Worm (Caenorhabditis elegans): ENCODE results near the gene Y66D12A.24.

- TF ChIP-seq dox-1 (GFP tag; IDR thresholded peaks at IDR 0.05), result no peak
- TF ChIP-seq snpc-3.4 (tag; optimal IDR thresholded peaks at IDR 0.05), result no peak
- TF ChIP-seq bed-2 (GFP tag; IDR thresholded peaks at IDR 0.05), result no peak
- no peak for TF ChIP-seq efl-1 (GFP tag; optimal IDR thresholded peaks at IDR 0.05)
- no peak for TF ChIP-seq madf-10 (tag; optimal IDR thresholded peaks at IDR 0.05)
- TF ChIP-seq F22D6.2 (tag; optimal IDR thresholded peaks at IDR 0.05), result no peak
- TF ChIP-seq nfya-1 (tag; optimal IDR thresholded peaks at IDR 0.05; ENCODE audit: borderline replicate concordance, insufficient read depth), result no peak
- TF ChIP-seq snpc-1.3 (tag; optimal IDR thresholded peaks at IDR 0.05; ENCODE audit: insufficient read depth), result no peak
- no peak for TF ChIP-seq ekl-4 (GFP tag; IDR thresholded peaks at IDR 0.05)
- no peak for TF ChIP-seq F33H1.4 (GFP tag; IDR thresholded peaks at IDR 0.05)
- TF ChIP-seq pha-4 (tag; optimal IDR thresholded peaks at IDR 0.05), result no peak
Measured at ce11 chrIII:11502753-11503152, 6.1 kb downstream of the Y66D12A.24 start, which contains the start of gene tin-10.

Data from whole organism, young adult.